Worm (Caenorhabditis elegans): Measurements from ENCODE around the gene str-243.

ce11 chrV:1540249-1540648, 17.7 kb downstream of the str-243 start:
- TF ChIP-seq nhr-237 (tag; optimal IDR thresholded peaks at IDR 0.05) (no peak), snpc-4 (tag; optimal IDR thresholded peaks at IDR 0.05) (no peak)

All from whole organism, mixed stage, embryonic.